Worm (Caenorhabditis elegans) whole organism, late embryonic: Measurements from ENCODE around the gene Y102E9.3.
A peak's percentile ranks its signal among the peaks of the same experiment; 100 is the strongest.

Experiments used
- C08G9.2 ChIP-seq: sonication (generic microtip); optimal IDR thresholded peaks from 2 replicates; lab custom pipeline; 2016; ENCODE audit warnings: mild to moderate bottlenecking, missing genetic modification characterization, moderate library complexity, missing compliant biosample characterization
- C38D4.7 ChIP-seq: fragments of 200-800 bp; sonication (Bioruptor generic); optimal IDR thresholded peaks from 2 replicates; lab custom pipeline; 2018; ENCODE audit warnings: mild to moderate bottlenecking, missing genetic modification characterization, moderate library complexity, missing compliant biosample characterization
- Y22D7AL.16 ChIP-seq: sonication (generic microtip); optimal IDR thresholded peaks from 2 replicates; lab custom pipeline; 2016; ENCODE audit warnings: missing genetic modification characterization, missing compliant biosample characterization
- ahr-1 ChIP-seq: sonication (generic microtip); optimal IDR thresholded peaks from 2 replicates; lab custom pipeline; 2016; ENCODE audit warnings: missing genetic modification characterization, missing compliant biosample characterization
- ama-1 ChIP-seq: fragments of 150-350 bp; optimal IDR thresholded peaks from 2 replicates; lab custom pipeline; 2014
- ceh-14 ChIP-seq: sonication (generic microtip); optimal IDR thresholded peaks from 2 replicates; lab custom pipeline; 2016; ENCODE audit warnings: missing genotype, missing genetic modification characterization, missing compliant biosample characterization
- ceh-18 ChIP-seq: sonication (generic microtip); optimal IDR thresholded peaks from 2 replicates; lab custom pipeline; 2016; ENCODE audit warnings: missing genetic modification characterization, missing compliant biosample characterization
- ceh-30 ChIP-seq: fragments of 150-350 bp; optimal IDR thresholded peaks from 2 replicates; lab custom pipeline; 2014; ENCODE audit warnings: missing biosample characterization, missing genetic modification characterization
- ceh-31 ChIP-seq: sonication (generic microtip); optimal IDR thresholded peaks from 2 replicates; lab custom pipeline; 2016; ENCODE audit warnings: missing genetic modification characterization, missing compliant biosample characterization
- ceh-34 ChIP-seq: sonication (generic microtip); optimal IDR thresholded peaks from 2 replicates; lab custom pipeline; 2016; ENCODE audit warnings: mild to moderate bottlenecking, missing genetic modification characterization, missing compliant biosample characterization
- ceh-45 ChIP-seq: fragments of 200-800 bp; sonication (Bioruptor generic); IDR thresholded peaks from 2 replicates; pipeline ENCODE4 v1.3.6; 2022; ENCODE audit warnings: missing genetic modification reagents, missing genetic modification characterization, missing compliant biosample characterization
- ceh-6 ChIP-seq: fragments of 200-800 bp; sonication (Bioruptor generic); optimal IDR thresholded peaks from 2 replicates; lab custom pipeline; 2018; ENCODE audit warnings: mild to moderate bottlenecking, missing genetic modification characterization, missing compliant biosample characterization
- che-1 ChIP-seq: sonication (generic microtip); optimal IDR thresholded peaks from 2 replicates; lab custom pipeline; 2016; ENCODE audit warnings: mild to moderate bottlenecking, missing genetic modification characterization, missing compliant biosample characterization
- dmd-4 ChIP-seq: sonication (generic microtip); optimal IDR thresholded peaks from 2 replicates; lab custom pipeline; 2016; ENCODE audit warnings: borderline replicate concordance, missing genetic modification characterization, missing compliant biosample characterization
- dve-1 ChIP-seq: sonication (generic microtip); optimal IDR thresholded peaks from 2 replicates; lab custom pipeline; 2017; ENCODE audit warnings: antibody characterized with exemption, mild to moderate bottlenecking, missing genetic modification characterization, missing compliant biosample characterization
- elt-2 ChIP-seq: sonication (generic microtip); optimal IDR thresholded peaks from 2 replicates; lab custom pipeline; 2016; ENCODE audit warnings: missing genetic modification reagents, missing genetic modification characterization, missing compliant biosample characterization
- elt-4 ChIP-seq: sonication (generic microtip); optimal IDR thresholded peaks from 2 replicates; lab custom pipeline; 2016; ENCODE audit warnings: missing genetic modification characterization, missing compliant biosample characterization
- ets-4 ChIP-seq: sonication (generic microtip); optimal IDR thresholded peaks from 2 replicates; lab custom pipeline; 2016; ENCODE audit warnings: missing genetic modification characterization, missing compliant biosample characterization
- gmeb-2 ChIP-seq: sonication (generic microtip); optimal IDR thresholded peaks from 2 replicates; lab custom pipeline; 2016; ENCODE audit warnings: missing genetic modification characterization, inconsistent platforms, missing compliant biosample characterization
- hlh-13 ChIP-seq: fragments of 200-800 bp; sonication (Bioruptor generic); optimal IDR thresholded peaks from 2 replicates; lab custom pipeline; 2018; ENCODE audit warnings: mild to moderate bottlenecking, missing genetic modification characterization, missing compliant biosample characterization
- hlh-30 ChIP-seq: sonication (generic microtip); optimal IDR thresholded peaks from 2 replicates; lab custom pipeline; 2017; ENCODE audit warnings: antibody characterized with exemption, missing genetic modification characterization, missing compliant biosample characterization; ENCODE audit not compliant: insufficient read depth
- hlh-6 ChIP-seq: sonication (generic microtip); optimal IDR thresholded peaks from 2 replicates; lab custom pipeline; 2016; ENCODE audit warnings: missing genotype, missing genetic modification characterization, missing compliant biosample characterization
- hlh-8 ChIP-seq: sonication (generic microtip); optimal IDR thresholded peaks from 2 replicates; lab custom pipeline; 2016; ENCODE audit warnings: missing genotype, missing genetic modification characterization, missing compliant biosample characterization
- lim-6 ChIP-seq: sonication (generic microtip); optimal IDR thresholded peaks from 2 replicates; lab custom pipeline; 2016; ENCODE audit warnings: missing genetic modification characterization, missing compliant biosample characterization
- lin-11 ChIP-seq: fragments of 200-800 bp; sonication (Bioruptor generic); optimal IDR thresholded peaks from 2 replicates; lab custom pipeline; 2018; ENCODE audit warnings: mild to moderate bottlenecking, missing genetic modification characterization, missing compliant biosample characterization
- madf-2 ChIP-seq: sonication (generic microtip); optimal IDR thresholded peaks from 2 replicates; lab custom pipeline; 2017; ENCODE audit warnings: missing genetic modification characterization, missing compliant biosample characterization
- nfya-1 ChIP-seq: sonication (generic microtip); optimal IDR thresholded peaks from 2 replicates; lab custom pipeline; 2017; ENCODE audit warnings: missing genetic modification characterization, mild to moderate bottlenecking, missing compliant biosample characterization, antibody characterized with exemption, moderate library complexity
- nhr-11 ChIP-seq: fragments of 150-350 bp; optimal IDR thresholded peaks from 2 replicates; lab custom pipeline; 2014; ENCODE audit warnings: missing biosample characterization, missing genetic modification characterization
- nhr-232 ChIP-seq: sonication (generic microtip); optimal IDR thresholded peaks from 2 replicates; lab custom pipeline; 2016; ENCODE audit warnings: missing genetic modification characterization, missing compliant biosample characterization
- npax-4 ChIP-seq: sonication (generic microtip); optimal IDR thresholded peaks from 2 replicates; lab custom pipeline; 2016; ENCODE audit warnings: missing genetic modification characterization, missing compliant biosample characterization
- odd-2 ChIP-seq: sonication (generic microtip); optimal IDR thresholded peaks from 2 replicates; lab custom pipeline; 2017; ENCODE audit warnings: antibody characterized with exemption, mild to moderate bottlenecking, missing genetic modification characterization, missing compliant biosample characterization
- pag-3 ChIP-seq: sonication (generic microtip); optimal IDR thresholded peaks from 2 replicates; lab custom pipeline; 2016; ENCODE audit warnings: missing compliant biosample characterization, missing genetic modification characterization, borderline replicate concordance
- pha-2 ChIP-seq: sonication (generic microtip); optimal IDR thresholded peaks from 2 replicates; lab custom pipeline; 2017; ENCODE audit warnings: mild to moderate bottlenecking, missing genetic modification characterization, missing compliant biosample characterization
- rnt-1 ChIP-seq: sonication (generic microtip); optimal IDR thresholded peaks from 2 replicates; lab custom pipeline; 2016; ENCODE audit warnings: missing genetic modification characterization, missing compliant biosample characterization
- unc-55 ChIP-seq: sonication (generic microtip); optimal IDR thresholded peaks from 2 replicates; lab custom pipeline; 2017; ENCODE audit warnings: missing biosample characterization, missing genetic modification reagents, missing genetic modification characterization
- zip-5 ChIP-seq: sonication (generic microtip); optimal IDR thresholded peaks from 2 replicates; lab custom pipeline; 2016; ENCODE audit warnings: missing genetic modification characterization, missing compliant biosample characterization
- ztf-16 ChIP-seq: sonication (generic microtip); optimal IDR thresholded peaks from 2 replicates; lab custom pipeline; 2017; ENCODE audit warnings: missing genetic modification characterization, missing compliant biosample characterization

Y102E9.3 gene

DNA sequence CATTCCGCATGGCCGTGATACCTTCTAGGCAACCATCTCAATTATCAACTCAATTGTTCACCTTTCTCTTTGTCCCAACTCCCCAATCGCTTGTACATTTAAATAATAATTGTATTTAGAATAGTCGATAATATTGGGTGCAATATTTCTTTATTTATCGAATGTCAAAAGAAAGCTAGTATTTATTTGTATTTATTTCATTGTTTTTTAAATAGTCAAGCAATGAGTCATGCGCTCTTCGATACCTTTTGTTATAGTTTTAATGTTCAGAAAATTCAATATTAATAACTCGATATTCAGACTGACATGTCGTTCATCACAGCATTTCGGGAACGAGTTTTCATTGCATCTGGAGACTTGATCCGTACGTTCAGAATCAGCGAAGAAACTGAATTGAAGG, 8.8 kb downstream of the Y102E9.3 start, which contains the start of gene wdr-4:
TSS of gene wdr-4 (plus strand) at position 301 of the 400 bp plus-strand sequence.
- no peak for TF ChIP-seq ceh-34 (tag; lab: Kevin White, UChicago)
- no peak for TF ChIP-seq C38D4.7 (GFP tag; lab: Kevin White, UChicago)
- no peak for TF ChIP-seq dmd-4 (tag; lab: Kevin White, UChicago)
- no peak for TF ChIP-seq ama-1 (lab: Kevin White, UChicago)
- TF ChIP-seq hlh-13 (GFP tag; lab: Kevin White, UChicago) = no peak
- TF ChIP-seq hlh-6 = no peak
- no peak for TF ChIP-seq rnt-1 (tag; lab: Kevin White, UChicago)
- TF ChIP-seq ahr-1 (tag; lab: Kevin White, UChicago) = no peak

DNA sequence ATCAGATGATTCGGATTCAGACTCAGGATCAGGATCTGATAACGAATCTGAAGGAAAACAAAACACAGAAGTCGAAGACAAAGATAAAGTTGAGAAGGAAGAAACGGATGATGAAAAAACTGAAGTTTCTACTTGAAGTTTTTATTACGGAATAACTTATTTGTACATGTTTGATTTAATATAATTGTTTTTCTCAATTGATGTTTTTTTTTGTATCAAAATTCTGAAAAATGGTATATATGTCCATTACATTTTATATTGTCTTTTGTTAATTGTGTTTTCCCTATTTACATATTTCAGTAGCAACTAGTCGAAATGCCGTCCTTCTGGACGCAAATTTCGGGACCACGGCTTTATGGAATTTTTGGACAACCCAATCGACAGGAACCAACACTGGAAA, 11.2 kb downstream of the Y102E9.3 start, which contains the start of gene F37A4.1:
TSS of gene F37A4.1 (plus strand) at position 301 of the 400 bp plus-strand sequence.
- TF ChIP-seq npax-4 (tag; lab: Kevin White, UChicago) (no peak), ceh-18 (tag; lab: Kevin White, UChicago) (no peak), ztf-16 (no peak), ceh-14 (no peak), ceh-6 (no peak), ceh-45 (GFP tag; lab: Robert Waterston, UW) (no peak), hlh-30 (tag; lab: Kevin White, UChicago) (no peak), zip-5 (no peak), elt-2 (no peak), dve-1 (tag; lab: Kevin White, UChicago) (no peak), nhr-11 (no peak), pha-2 (no peak), C08G9.2 (tag; lab: Kevin White, UChicago) (no peak), hlh-8 (tag; lab: Kevin White, UChicago) (no peak), nhr-232 (tag; lab: Kevin White, UChicago) (no peak), hlh-13 (GFP tag; lab: Kevin White, UChicago) (no peak), gmeb-2 (tag; lab: Kevin White, UChicago) (no peak), pag-3 (tag; lab: Kevin White, UChicago) (no peak), elt-4 (tag; lab: Kevin White, UChicago) (no peak)

DNA sequence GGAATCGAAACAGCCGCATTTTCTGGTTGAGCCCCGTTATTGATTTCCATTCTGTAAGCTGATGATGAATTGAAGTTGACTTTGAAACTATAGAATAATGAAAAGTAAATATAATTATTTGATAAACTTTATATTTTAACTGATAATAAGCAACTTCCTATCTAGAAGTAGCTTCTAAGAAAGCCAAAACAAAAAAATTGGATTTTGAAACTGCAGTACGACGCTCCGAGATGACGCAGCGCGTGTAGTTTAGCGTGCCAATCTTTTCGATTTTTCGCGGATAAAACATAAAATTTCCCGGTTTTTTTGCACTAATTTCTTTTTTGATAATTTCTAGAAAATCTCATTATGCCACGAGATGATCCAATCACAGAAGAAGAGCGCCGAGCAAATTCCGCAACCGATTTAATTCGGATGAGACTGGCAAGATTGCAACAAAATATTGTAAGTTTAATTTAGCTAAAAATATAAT, 12.1 kb downstream of the Y102E9.3 start, which contains the start of the genes bath-41 and F37A4.2:
TSS of gene bath-41 (minus strand) at position 51 of the 472 bp plus-strand sequence.
TSS of gene F37A4.2 (plus strand) at position 247 of the 472 bp plus-strand sequence.
- TF ChIP-seq ztf-16 = no peak
- peak; percentile 21 for TF ChIP-seq nfya-1 (tag; lab: Kevin White, UChicago)

DNA sequence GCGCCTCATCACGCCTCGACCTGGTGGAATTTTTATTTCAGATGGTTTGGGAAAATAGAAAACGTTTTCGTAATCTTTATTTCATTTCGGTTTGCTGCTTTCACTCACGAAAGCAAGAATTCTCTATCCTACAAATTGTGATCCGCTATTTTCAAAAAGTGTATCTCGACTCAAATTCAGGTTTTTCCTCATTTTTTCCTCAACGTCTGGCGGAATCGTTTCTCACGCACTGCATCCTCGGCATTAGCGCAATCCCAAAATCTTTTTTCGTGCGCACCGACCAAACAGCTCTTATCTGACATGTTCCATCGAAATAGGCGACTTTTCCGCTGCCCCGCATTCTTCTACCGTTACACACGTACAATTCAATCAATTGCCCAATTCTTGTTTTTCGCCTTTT, 16.1 kb downstream of the Y102E9.3 start, which contains the start of gene F37A4.3:
TSS of gene F37A4.3 (plus strand) at position 301 of the 400 bp plus-strand sequence.
- TF ChIP-seq ceh-45 (GFP tag; lab: Robert Waterston, UW) = no peak
- TF ChIP-seq che-1 (tag; lab: Kevin White, UChicago) = no peak
- TF ChIP-seq unc-55 (GFP tag; lab: Kevin White, UChicago) = no peak
- TF ChIP-seq, all 69 proteins: peak for 0

DNA sequence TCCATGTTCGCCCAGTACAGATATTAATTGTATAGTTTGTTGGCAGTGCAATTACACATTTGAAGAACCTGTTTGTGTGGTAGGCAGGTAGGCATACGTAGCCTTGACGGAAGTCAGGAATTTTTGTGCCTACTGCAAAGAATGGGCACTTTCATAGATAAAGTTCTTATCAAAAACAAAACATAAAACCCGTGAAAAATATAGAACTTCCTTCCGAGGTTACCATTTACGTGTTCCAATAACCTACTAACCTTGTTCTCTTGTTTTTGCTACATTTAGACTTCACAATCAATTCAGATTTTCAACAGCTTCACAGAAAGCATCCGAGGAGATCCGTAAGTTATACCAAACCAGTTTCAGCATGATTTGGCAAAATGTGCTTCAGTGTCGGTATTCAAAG, 21.1 kb downstream of the Y102E9.3 start, which contains the start of gene F37A4.4:
TSS of gene F37A4.4 (plus strand) at position 301 of the 400 bp plus-strand sequence.
- TF ChIP-seq unc-55 (GFP tag; lab: Kevin White, UChicago) (no peak), madf-2 (tag; lab: Kevin White, UChicago) (no peak)

DNA sequence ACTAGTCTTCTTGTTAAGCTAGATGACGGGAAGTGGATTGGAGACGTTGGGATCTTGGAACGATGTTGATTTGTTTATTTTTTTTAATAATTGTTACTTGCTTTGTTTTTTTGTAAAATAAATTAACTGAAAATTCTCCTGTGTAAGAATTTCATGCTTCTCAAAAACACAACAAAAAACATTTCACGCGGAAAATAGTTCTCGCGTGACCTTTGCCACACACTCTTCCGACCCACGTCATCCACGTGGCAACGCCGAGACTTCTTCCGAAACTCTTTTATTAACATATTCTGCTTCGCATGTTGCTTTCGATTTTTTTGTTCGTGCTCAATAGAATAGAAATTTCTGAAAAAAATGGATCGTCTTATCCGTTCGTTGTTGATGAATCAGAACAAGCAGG, 22.7 kb downstream of the Y102E9.3 start, which contains the start of gene F37A4.5:
TSS of gene F37A4.5 (plus strand) at position 301 of the 400 bp plus-strand sequence.
- TF ChIP-seq nhr-232 (tag; lab: Kevin White, UChicago) = no peak
- no peak for TF ChIP-seq dmd-4 (tag; lab: Kevin White, UChicago)
- TF ChIP-seq ceh-31 (tag; lab: Kevin White, UChicago) = no peak
- no peak for TF ChIP-seq Y22D7AL.16
- no peak for TF ChIP-seq lim-6 (tag; lab: Kevin White, UChicago)
- no peak for TF ChIP-seq ahr-1 (tag; lab: Kevin White, UChicago)
- no peak for TF ChIP-seq ceh-30 (tag; lab: Kevin White, UChicago)
- TF ChIP-seq madf-2 (tag; lab: Kevin White, UChicago) = no peak
- no peak for TF ChIP-seq elt-2
- no peak for TF ChIP-seq ceh-18 (tag; lab: Kevin White, UChicago)
- TF ChIP-seq lin-11 = no peak
- TF ChIP-seq ets-4 = no peak
- TF ChIP-seq odd-2 = no peak
